Fruit fly (Drosophila melanogaster): ENCODE data around the gene CG8924.

CG8924 gene

dm6 chrX:15940105-15940955, 547 bp upstream of the CG8924 start, which contains the start of gene Stim (continued):
- TF ChIP-seq dysf (GFP tag; IDR thresholded peaks at IDR 0.05) (no peak), ase (GFP tag; IDR thresholded peaks at IDR 0.05) (no peak), CG30020 (tag; optimal IDR thresholded peaks at IDR 0.05) (peak; percentile 95), ERR (GFP tag; optimal IDR thresholded peaks at IDR 0.05) (no peak), Ravus (GFP tag; IDR thresholded peaks at IDR 0.05) (no peak), CG17361 (GFP tag; IDR thresholded peaks at IDR 0.05) (0 out of 3 replicates have a peak, but pooled peaks have one; percentile 35), pb (GFP tag; optimal IDR thresholded peaks at IDR 0.05) (no peak), NfI (GFP tag; optimal IDR thresholded peaks at IDR 0.05) (no peak), Neu2 (GFP tag; optimal IDR thresholded peaks at IDR 0.05; ENCODE audit: borderline replicate concordance) (no peak), dan (GFP tag; IDR thresholded peaks at IDR 0.05) (no peak), nerfin-1 (tag; optimal IDR thresholded peaks at IDR 0.05) (peak; percentile 20), D19A (tag; optimal IDR thresholded peaks at IDR 0.05) (no peak), CoRest (tag; optimal IDR thresholded peaks at IDR 0.05) (no peak), CG4617 (GFP tag; optimal IDR thresholded peaks at IDR 0.05; ENCODE audit: borderline replicate concordance) (peak; percentile 67), BEAF-32 (GFP tag; optimal IDR thresholded peaks at IDR 0.05) (peak; percentile 30), Xrp1 (GFP tag; IDR thresholded peaks at IDR 0.05) (no peak), slou (GFP tag; optimal IDR thresholded peaks at IDR 0.05) (no peak)

dm6 chrX:15941527-15941926, 650 bp downstream of the CG8924 start:
- TF ChIP-seq sens (GFP tag): peak; percentile 59
- no peak for TF ChIP-seq unpg (GFP tag; optimal IDR thresholded peaks at IDR 0.05)
- no peak for TF ChIP-seq CG14441 (GFP tag; IDR thresholded peaks at IDR 0.05)
- TF ChIP-seq Xbp1 (GFP tag; optimal IDR thresholded peaks at IDR 0.05): no peak
- TF ChIP-seq Rx (GFP tag; IDR thresholded peaks at IDR 0.05): no peak
- no peak for TF ChIP-seq pita (GFP tag; optimal IDR thresholded peaks at IDR 0.05)
- TF ChIP-seq CG2199 (GFP tag; IDR thresholded peaks at IDR 0.05): no peak
- peak; percentile 92 for TF ChIP-seq Elba2 (GFP tag; optimal IDR thresholded peaks at IDR 0.05)
- no peak for TF ChIP-seq CG11504 (tag; optimal IDR thresholded peaks at IDR 0.05)
- no peak for TF ChIP-seq CG11560 (tag; IDR thresholded peaks at IDR 0.05)
- no peak for TF ChIP-seq CG8089 (GFP tag; optimal IDR thresholded peaks at IDR 0.05)
- TF ChIP-seq CG14965 (GFP tag; optimal IDR thresholded peaks at IDR 0.05; ENCODE audit: borderline replicate concordance): no peak
- no peak for TF ChIP-seq Side (GFP tag; optimal IDR thresholded peaks at IDR 0.05)
- TF ChIP-seq CG3847 (GFP tag; IDR thresholded peaks at IDR 0.05): no peak
- peak; percentile 33 for TF ChIP-seq CG8388 (GFP tag; optimal IDR thresholded peaks at IDR 0.05)
- no peak for TF ChIP-seq CG9932 (GFP tag; IDR thresholded peaks at IDR 0.05)
- no peak for TF ChIP-seq Lpt (GFP tag; optimal IDR thresholded peaks at IDR 0.05)
- no peak for TF ChIP-seq Sox100B (GFP tag; optimal IDR thresholded peaks at IDR 0.05)
- no peak for TF ChIP-seq ap (GFP tag; IDR thresholded peaks at IDR 0.05)
- TF ChIP-seq BtbVII (GFP tag; optimal IDR thresholded peaks at IDR 0.05): no peak
- peak; percentile 12 for TF ChIP-seq CG15479 (GFP tag; optimal IDR thresholded peaks at IDR 0.05)

dm6 chrX:15944735-15945323, 4.0 kb downstream of the CG8924 start, which contains the start of gene Rrp47:
Gene Rrp47 (plus strand): TSS chrX:15944897.
- TF ChIP-seq onecut (GFP tag; IDR thresholded peaks at IDR 0.05): no peak
- no peak for TF ChIP-seq Ssrp (tag; optimal IDR thresholded peaks at IDR 0.05)
- TF ChIP-seq CG30020 (tag; optimal IDR thresholded peaks at IDR 0.05): peak; percentile 96
- peak; percentile 12 for TF ChIP-seq CG10267 (tag; optimal IDR thresholded peaks at IDR 0.05)
- TF ChIP-seq HmgZ (tag; optimal IDR thresholded peaks at IDR 0.05): peak; percentile 10
- no peak for TF ChIP-seq CG1832 (GFP tag; optimal IDR thresholded peaks at IDR 0.05)
- TF ChIP-seq lola (GFP tag; optimal IDR thresholded peaks at IDR 0.05): peak in 1 of 3 experiments; percentile 29
- no peak for TF ChIP-seq otp (GFP tag; IDR thresholded peaks at IDR 0.05)
- no peak for TF ChIP-seq CG2678 (tag; optimal IDR thresholded peaks at IDR 0.05)
- TF ChIP-seq dmrt99B (tag; optimal IDR thresholded peaks at IDR 0.05): no peak
- peak; percentile 8 for TF ChIP-seq dm (GFP tag; optimal IDR thresholded peaks at IDR 0.05)
- TF ChIP-seq CG10654 (GFP tag; optimal IDR thresholded peaks at IDR 0.05): no peak

Measured in whole organism, embryonic.